Worm (Caenorhabditis elegans) whole organism, L1 larva: ENCODE data around the gene icln-1.
A peak's percentile ranks its signal among the peaks of the same experiment; 100 is the strongest.

ENCODE experiments used
- F16B12.6 ChIP-seq: fragments of 150-350 bp; optimal IDR thresholded peaks from 2 replicates; lab custom pipeline; 2014; ENCODE audit warnings: missing biosample characterization, missing genetic modification characterization
- aha-1 ChIP-seq: fragments of 150-350 bp; optimal IDR thresholded peaks from 2 replicates; lab custom pipeline; 2014; ENCODE audit warnings: missing biosample characterization, missing genetic modification characterization
- aly-2 ChIP-seq: fragments of 150-350 bp; optimal IDR thresholded peaks from 2 replicates; lab custom pipeline; 2014; ENCODE audit warnings: missing biosample characterization, missing genetic modification characterization
- ama-1 ChIP-seq: fragments of 150-350 bp; optimal IDR thresholded peaks from 2 replicates; lab custom pipeline; 2014
- ceh-82 ChIP-seq, 3 experiments: fragments of 150-350 bp in 1 of 3; sonication (generic microtip) in 2 of 3; optimal IDR thresholded peaks; 2 replicates each; lab custom pipeline; 2014 to 2017; ENCODE audit warnings: missing biosample characterization in 3 of 3, missing genetic modification characterization in 3 of 3
- ceh-88 ChIP-seq: fragments of 200-800 bp; sonication (Bioruptor generic); IDR thresholded peaks from 2 replicates; pipeline ENCODE4 v1.3.6; 2022; ENCODE audit warnings: missing genetic modification characterization, missing compliant biosample characterization
- ces-1 ChIP-seq: fragments of 150-350 bp; optimal IDR thresholded peaks from 2 replicates; lab custom pipeline; 2014; ENCODE audit warnings: missing biosample characterization, missing genetic modification reagents, missing genetic modification characterization
- dpl-1 ChIP-seq, 3 experiments: fragments of 150-350 bp in 2 of 3; sonication (generic microtip) in 1 of 3; optimal IDR thresholded peaks; 2 replicates each; lab custom pipeline; 2014 to 2017; ENCODE audit warnings: missing biosample characterization in 3 of 3, missing genetic modification characterization in 3 of 3, missing genetic modification reagents in 3 of 3
- dsc-1 ChIP-seq: sonication (generic microtip); optimal IDR thresholded peaks from 2 replicates; lab custom pipeline; 2016; ENCODE audit warnings: mild to moderate bottlenecking, missing genetic modification characterization, missing compliant biosample characterization
- efl-1 ChIP-seq, 4 experiments: fragments of 150-350 bp; optimal IDR thresholded peaks in 3 of 4; peaks in 1 of 4; 1 replicate in 1 of 4; 2 replicates in 3 of 4; lab custom pipeline; 2014; ENCODE audit warnings: missing biosample characterization in 2 of 4, missing genetic modification characterization in 2 of 4, missing genetic modification reagents in 2 of 4
- egl-13 ChIP-seq: sonication (generic microtip); optimal IDR thresholded peaks from 2 replicates; lab custom pipeline; 2016; ENCODE audit warnings: missing genotype, missing genetic modification reagents, missing genetic modification characterization, missing compliant biosample characterization
- elt-2 ChIP-seq: sonication (generic microtip); optimal IDR thresholded peaks from 2 replicates; lab custom pipeline; 2016; ENCODE audit warnings: missing genetic modification characterization, mild to moderate bottlenecking, inconsistent platforms, missing compliant biosample characterization, missing genetic modification reagents
- fkh-10 ChIP-seq: sonication (generic microtip); optimal IDR thresholded peaks from 2 replicates; lab custom pipeline; 2017; ENCODE audit warnings: missing biosample characterization, missing genetic modification reagents, missing genetic modification characterization
- fkh-8 ChIP-seq: sonication (generic microtip); optimal IDR thresholded peaks from 2 replicates; lab custom pipeline; 2016; ENCODE audit warnings: mild to moderate bottlenecking, missing genetic modification characterization, missing compliant biosample characterization
- grh-1 ChIP-seq: fragments of 200-800 bp; sonication (Bioruptor generic); IDR thresholded peaks from 2 replicates; pipeline ENCODE4 v1.3.6; 2022; ENCODE audit warnings: missing genetic modification reagents, missing genetic modification characterization, missing compliant biosample characterization
- hlh-4 ChIP-seq: sonication (generic microtip); optimal IDR thresholded peaks from 2 replicates; lab custom pipeline; 2016; ENCODE audit warnings: mild to moderate bottlenecking, missing genetic modification characterization, missing compliant biosample characterization
- hpl-2 ChIP-seq: fragments of 150-350 bp; optimal IDR thresholded peaks from 2 replicates; lab custom pipeline; 2014; ENCODE audit warnings: missing biosample characterization, missing genetic modification reagents, missing genetic modification characterization
- lin-14 ChIP-seq: fragments of 200-800 bp; sonication (Bioruptor generic); optimal IDR thresholded peaks from 2 replicates; lab custom pipeline; 2018; ENCODE audit warnings: mild to moderate bottlenecking, missing genetic modification characterization, moderate library complexity, missing compliant biosample characterization
- lin-15B ChIP-seq: fragments of 150-350 bp; sonication (generic microtip); optimal IDR thresholded peaks from 3 replicates; lab custom pipeline; 2014; ENCODE audit warnings: missing biosample characterization, missing genetic modification characterization
- lin-35 ChIP-seq, 2 experiments: fragments of 150-350 bp; optimal IDR thresholded peaks; 2 replicates each; lab custom pipeline; 2014; ENCODE audit warnings: missing biosample characterization in 2 of 2, missing genetic modification characterization in 2 of 2, missing genetic modification reagents in 2 of 2
- lsy-2 ChIP-seq, 2 experiments: fragments of 150-350 bp; optimal IDR thresholded peaks; 2 replicates each; lab custom pipeline; 2014; ENCODE audit warnings: missing biosample characterization in 2 of 2, missing genetic modification characterization in 2 of 2
- nhr-11 ChIP-seq: fragments of 150-350 bp; optimal IDR thresholded peaks from 2 replicates; lab custom pipeline; 2014; ENCODE audit warnings: missing biosample characterization, missing genetic modification characterization
- nhr-12 ChIP-seq: sonication (generic microtip); optimal IDR thresholded peaks from 2 replicates; lab custom pipeline; 2017; ENCODE audit warnings: missing biosample characterization, missing genetic modification characterization
- nhr-19 ChIP-seq: fragments of 200-800 bp; sonication (Bioruptor generic); conservative IDR thresholded peaks from 2 replicates; pipeline ENCODE4 v1.3.6; 2022; ENCODE audit warnings: missing genetic modification characterization, missing compliant biosample characterization
- nhr-71 ChIP-seq: sonication (generic microtip); optimal IDR thresholded peaks from 2 replicates; lab custom pipeline; 2016; ENCODE audit warnings: mild to moderate bottlenecking, missing genetic modification characterization, moderate library complexity, missing compliant biosample characterization
- nhr-76 ChIP-seq: sonication (generic microtip); optimal IDR thresholded peaks from 2 replicates; lab custom pipeline; 2017; ENCODE audit warnings: missing biosample characterization, missing genetic modification characterization
- nhr-85 ChIP-seq: sonication (generic microtip); peaks from one replicate; lab custom pipeline; 2016; ENCODE audit warnings: missing genetic modification characterization, inconsistent platforms, missing compliant biosample characterization
- nhr-90 ChIP-seq: sonication (generic microtip); optimal IDR thresholded peaks from 2 replicates; lab custom pipeline; 2016; ENCODE audit warnings: mild to moderate bottlenecking, missing genetic modification characterization, missing compliant biosample characterization; ENCODE audit not compliant: poor library complexity
- pag-3 ChIP-seq: sonication (generic microtip); optimal IDR thresholded peaks from 2 replicates; lab custom pipeline; 2017; ENCODE audit warnings: missing genetic modification characterization, mild to moderate bottlenecking, missing compliant biosample characterization, antibody characterized with exemption, borderline replicate concordance; ENCODE audit not compliant: insufficient read depth
- pax-3 ChIP-seq: fragments of 200-800 bp; sonication (Bioruptor generic); optimal IDR thresholded peaks from 2 replicates; lab custom pipeline; 2018; ENCODE audit warnings: mild to moderate bottlenecking, missing genetic modification characterization, moderate library complexity, missing compliant biosample characterization
- rnt-1 ChIP-seq: sonication (generic microtip); optimal IDR thresholded peaks from 2 replicates; lab custom pipeline; 2016; ENCODE audit warnings: mild to moderate bottlenecking, missing genetic modification characterization, moderate library complexity, missing compliant biosample characterization
- skn-1 ChIP-seq: fragments of 150-350 bp; optimal IDR thresholded peaks from 2 replicates; lab custom pipeline; 2014; ENCODE audit warnings: missing biosample characterization, missing genetic modification characterization
- snu-23 ChIP-seq: sonication (generic microtip); optimal IDR thresholded peaks from 2 replicates; lab custom pipeline; 2016; ENCODE audit warnings: missing genetic modification characterization, missing compliant biosample characterization
- sox-4 ChIP-seq: sonication (generic microtip); optimal IDR thresholded peaks from 2 replicates; lab custom pipeline; 2016; ENCODE audit warnings: missing genetic modification characterization, missing compliant biosample characterization
- swsn-7 ChIP-seq: sonication (generic microtip); optimal IDR thresholded peaks from 2 replicates; lab custom pipeline; 2016; ENCODE audit warnings: missing genetic modification characterization, missing compliant biosample characterization
- tlp-1 ChIP-seq: fragments of 150-350 bp; optimal IDR thresholded peaks from 2 replicates; lab custom pipeline; 2014; ENCODE audit warnings: missing biosample characterization, missing genetic modification characterization
- unc-130 ChIP-seq: fragments of 150-350 bp; optimal IDR thresholded peaks from 2 replicates; lab custom pipeline; 2017; ENCODE audit warnings: missing biosample characterization, missing genetic modification characterization, inconsistent platforms
- unc-30 ChIP-seq: sonication (generic microtip); optimal IDR thresholded peaks from 2 replicates; lab custom pipeline; 2017; ENCODE audit warnings: missing biosample characterization, missing genetic modification characterization
- unc-62 ChIP-seq: fragments of 150-350 bp; optimal IDR thresholded peaks from 2 replicates; lab custom pipeline; 2014; ENCODE audit warnings: missing biosample characterization, missing genetic modification reagents, missing genetic modification characterization
- unc-86 ChIP-seq: sonication (generic microtip); optimal IDR thresholded peaks from 2 replicates; lab custom pipeline; 2016; ENCODE audit warnings: missing genetic modification characterization, missing compliant biosample characterization
- unc-98 ChIP-seq: fragments of 200-800 bp; sonication (Bioruptor generic); IDR thresholded peaks from 2 replicates; pipeline ENCODE4 v1.3.6; 2022; ENCODE audit warnings: missing genetic modification characterization, missing compliant biosample characterization
- vab-15 ChIP-seq: sonication (generic microtip); optimal IDR thresholded peaks from 2 replicates; lab custom pipeline; 2017; ENCODE audit warnings: missing genotype, mild to moderate bottlenecking, missing genetic modification characterization, missing compliant biosample characterization
- xbp-1 ChIP-seq: sonication (generic microtip); optimal IDR thresholded peaks from 2 replicates; lab custom pipeline; 2016; ENCODE audit warnings: missing genetic modification characterization, missing compliant biosample characterization
- ztf-11 ChIP-seq, 2 experiments: sonication (generic microtip); optimal IDR thresholded peaks; 2 replicates each; lab custom pipeline; 2016 to 2017; ENCODE audit warnings: missing genetic modification characterization in 2 of 2, missing biosample characterization in 1 of 2, missing compliant biosample characterization in 1 of 2

Gene icln-1

ce11 chrIV:9080201-9080600 is 15.3 kb downstream of the icln-1 start (continued):
- TF ChIP-seq ztf-11 (tag; optimal IDR thresholded peaks at IDR 0.05; lab: Kevin White, UChicago) = no peak
- no peak for TF ChIP-seq ceh-88 (GFP tag; lab: Robert Waterston, UW)
- no peak for TF ChIP-seq unc-98 (GFP tag; lab: Robert Waterston, UW)
- peak; percentile 78 for TF ChIP-seq lin-14 (GFP tag; lab: Kevin White, UChicago)
- peak; percentile 44 for TF ChIP-seq snu-23
- TF ChIP-seq lsy-2 (tag; optimal IDR thresholded peaks at IDR 0.05; lab: Kevin White, UChicago) = peak in 1 of 2 experiments; percentile 31
- TF ChIP-seq ces-1 (GFP tag; lab: Kevin White, UChicago) = no peak
- TF ChIP-seq pag-3 (tag; lab: Kevin White, UChicago) = no peak
- no peak for TF ChIP-seq ama-1
- peak; percentile 25; the same call in 1 of the 2 replicates for TF ChIP-seq nhr-19 (GFP tag; lab: Robert Waterston, UW)
- no peak for TF ChIP-seq nhr-12 (tag; lab: Kevin White, UChicago)
- no peak for TF ChIP-seq fkh-8 (tag; lab: Kevin White, UChicago)
- TF ChIP-seq nhr-85 = no peak
- no peak for TF ChIP-seq xbp-1 (tag; lab: Kevin White, UChicago)
- TF ChIP-seq unc-30 = no peak
- TF ChIP-seq nhr-11 = no peak
- no peak for TF ChIP-seq nhr-76 (tag; lab: Kevin White, UChicago)
- no peak for TF ChIP-seq pax-3 (tag; lab: Kevin White, UChicago)
- TF ChIP-seq nhr-90 (tag; lab: Kevin White, UChicago) = no peak

ce11 chrIV:9079330-9079729 is 16.1 kb downstream of the icln-1 start:
- TF ChIP-seq rnt-1 (tag; lab: Kevin White, UChicago) (peak; percentile 78), unc-130 (tag; lab: Kevin White, UChicago) (peak; percentile 19), snu-23 (peak; percentile 20), skn-1 (tag; lab: Kevin White, UChicago) (no peak), ama-1 (no peak), nhr-19 (GFP tag; lab: Robert Waterston, UW) (peak; percentile 18; the same call in 1 of the 2 replicates), efl-1 (optimal IDR thresholded peaks at IDR 0.05; lab: Kevin White, UChicago) (peak in 1 of 2 experiments; percentile 9), efl-1 (GFP tag; optimal IDR thresholded peaks at IDR 0.05 in 1 of 2; lab: Kevin White, UChicago) (no peak), nhr-71 (tag; lab: Kevin White, UChicago) (peak; percentile 57), elt-2 (tag; lab: Kevin White, UChicago) (no peak), aly-2 (tag; lab: Kevin White, UChicago) (no peak), lin-14 (GFP tag; lab: Kevin White, UChicago) (peak; percentile 24), dsc-1 (peak; percentile 12), unc-30 (no peak)

- no peak for TF ChIP-seq lin-35 (GFP tag; optimal IDR thresholded peaks at IDR 0.05; lab: Kevin White, UChicago)
- TF ChIP-seq dpl-1 (GFP tag; optimal IDR thresholded peaks at IDR 0.05; lab: Kevin White, UChicago) = peak in 1 of 3 experiments; percentile 14
- TF ChIP-seq efl-1 (optimal IDR thresholded peaks at IDR 0.05; lab: Kevin White, UChicago) = no peak
- peak; percentile 3 to 88 for TF ChIP-seq efl-1 (GFP tag; optimal IDR thresholded peaks at IDR 0.05 in 1 of 2; lab: Kevin White, UChicago)
These were observed 17.0 kb downstream of the icln-1 start, which contains the start of gene mans-4 for ce11 chrIV:9078469-9078868. mans-4 (minus strand) TSS chrIV:9078569.

- TF ChIP-seq unc-62 (GFP tag; lab: Kevin White, UChicago) (no peak), ama-1 (peak; percentile 15), F16B12.6 (tag; lab: Kevin White, UChicago) (peak; percentile 57), fkh-10 (GFP tag; lab: Kevin White, UChicago) (peak; percentile 41), swsn-7 (tag; lab: Kevin White, UChicago) (peak; percentile 87), pax-3 (tag; lab: Kevin White, UChicago) (peak; percentile 93), unc-86 (tag; lab: Kevin White, UChicago) (peak; percentile 81), ceh-82 (tag; optimal IDR thresholded peaks at IDR 0.05; lab: Kevin White, UChicago) (peak; percentile 73 to 79 (median 76)), aha-1 (tag; lab: Kevin White, UChicago) (no peak), hpl-2 (GFP tag; lab: Kevin White, UChicago) (no peak), nhr-76 (tag; lab: Kevin White, UChicago) (no peak), pag-3 (tag; lab: Kevin White, UChicago) (no peak), nhr-11 (no peak), snu-23 (peak; percentile 90), tlp-1 (tag; lab: Kevin White, UChicago) (no peak), hlh-4 (tag; lab: Kevin White, UChicago) (peak; percentile 8), vab-15 (tag; lab: Kevin White, UChicago) (peak; percentile 99), egl-13 (peak; percentile 90), rnt-1 (tag; lab: Kevin White, UChicago) (peak; percentile 100), sox-4 (tag; lab: Kevin White, UChicago) (peak; percentile 85), unc-130 (tag; lab: Kevin White, UChicago) (peak; percentile 88), lsy-2 (tag; optimal IDR thresholded peaks at IDR 0.05; lab: Kevin White, UChicago) (peak; percentile 79 to 88), lin-15B (tag; lab: Kevin White, UChicago) (peak; percentile 52), grh-1 (GFP tag; lab: Robert Waterston, UW) (peak; percentile 69)
These were observed 21.2 kb downstream of the icln-1 start, which contains the start of gene mppb-1 for ce11 chrIV:9074244-9074723. mppb-1 (plus strand) TSS chrIV:9074673.
